Worm (Caenorhabditis elegans): ENCODE results near the gene F56D6.20.

- TF ChIP-seq F13H6.1 (tag; optimal IDR thresholded peaks at IDR 0.05): no peak
- no peak for TF ChIP-seq gmeb-2 (tag; optimal IDR thresholded peaks at IDR 0.05)
- no peak for TF ChIP-seq ceh-30 (tag; optimal IDR thresholded peaks at IDR 0.05)
- TF ChIP-seq odd-2 (tag; optimal IDR thresholded peaks at IDR 0.05): no peak
- TF ChIP-seq nfya-1 (tag; optimal IDR thresholded peaks at IDR 0.05): no peak
- no peak for TF ChIP-seq madf-2 (tag; optimal IDR thresholded peaks at IDR 0.05)
- no peak for TF ChIP-seq tbx-2 (tag; optimal IDR thresholded peaks at IDR 0.05)
These were observed 30.3 kb downstream of the F56D6.20 start, which contains the start of gene Y46C8AL.11 for ce11 chrIV:3943003-3943402.

Measured in whole organism, late embryonic.